Fruit fly (Drosophila melanogaster) whole organism, pupa: ENCODE results near the gene CG32189.

ENCODE experiments used
- CG10348 ChIP-seq: fragments of 200-800 bp; sonication (Bioruptor generic); IDR thresholded peaks from 2 replicates; pipeline ENCODE4 v1.3.6; 2022; ENCODE audit warnings: missing biosample characterization, missing genetic modification characterization
- CG12605 ChIP-seq: fragments of 200-800 bp; sonication (Bioruptor generic); IDR thresholded peaks from 2 replicates; pipeline ENCODE4 v1.3.6; 2022; ENCODE audit warnings: missing biosample characterization, missing genetic modification characterization
- CG13204 ChIP-seq: fragments of 200-800 bp; sonication (Bioruptor generic); optimal IDR thresholded peaks from 2 replicates; lab custom pipeline; 2018; ENCODE audit warnings: missing biosample characterization, mild to moderate bottlenecking, missing genetic modification characterization, moderate library complexity
- CG14655 ChIP-seq: fragments of 200-800 bp; sonication (Bioruptor generic); optimal IDR thresholded peaks from 3 replicates; lab custom pipeline; 2017; ENCODE audit warnings: mild to moderate bottlenecking, missing biosample characterization, missing genetic modification reagents, missing genetic modification characterization
- CG15710 ChIP-seq: fragments of 200-800 bp; sonication (Bioruptor generic); optimal IDR thresholded peaks from 2 replicates; lab custom pipeline; 2018; ENCODE audit warnings: missing biosample characterization, mild to moderate bottlenecking, missing genetic modification characterization, moderate library complexity
- CG17806 ChIP-seq: fragments of 200-800 bp; sonication (Bioruptor generic); optimal IDR thresholded peaks from 2 replicates; lab custom pipeline; 2018; ENCODE audit warnings: missing biosample characterization, mild to moderate bottlenecking, missing genetic modification characterization, moderate library complexity
- CG32121 ChIP-seq: fragments of 200-800 bp; sonication (Bioruptor generic); IDR thresholded peaks from 2 replicates; pipeline ENCODE4 v1.3.6; 2022; ENCODE audit warnings: missing biosample characterization, missing genetic modification characterization
- CG34367 ChIP-seq: fragments of 200-800 bp; sonication (Bioruptor generic); optimal IDR thresholded peaks from 2 replicates; lab custom pipeline; 2018; ENCODE audit warnings: missing biosample characterization, mild to moderate bottlenecking, missing genetic modification characterization
- CG4496 ChIP-seq: fragments of 200-800 bp; sonication (Bioruptor generic); IDR thresholded peaks from 3 replicates; pipeline ENCODE4 v1.3.6; 2022; ENCODE audit warnings: missing biosample characterization, missing genetic modification characterization
- CG8159 ChIP-seq: fragments of 200-800 bp; sonication (Bioruptor generic); optimal IDR thresholded peaks from 3 replicates; lab custom pipeline; 2018; ENCODE audit warnings: missing biosample characterization, mild to moderate bottlenecking, missing genetic modification characterization, moderate library complexity
- CG8301 ChIP-seq: fragments of 200-800 bp; sonication (Bioruptor generic); optimal IDR thresholded peaks from 2 replicates; lab custom pipeline; 2018; ENCODE audit warnings: missing biosample characterization, mild to moderate bottlenecking, missing genetic modification characterization
- CG9948 ChIP-seq: fragments of 200-800 bp; sonication (Bioruptor generic); optimal IDR thresholded peaks from 2 replicates; lab custom pipeline; 2018; ENCODE audit warnings: missing biosample characterization, mild to moderate bottlenecking, missing genetic modification characterization, moderate library complexity
- D1 ChIP-seq: fragments of 200-800 bp; sonication (Bioruptor generic); optimal IDR thresholded peaks from 2 replicates; lab custom pipeline; 2018; ENCODE audit warnings: missing biosample characterization, mild to moderate bottlenecking, missing genetic modification characterization, moderate library complexity
- EcR ChIP-seq: fragments of 200-800 bp; sonication (Bioruptor generic); optimal IDR thresholded peaks from 3 replicates; lab custom pipeline; 2019; ENCODE audit warnings: missing biosample characterization, missing genetic modification characterization, mild to moderate bottlenecking, moderate library complexity, missing genetic modification reagents
- Ets98B ChIP-seq: fragments of 200-800 bp; sonication (Bioruptor generic); IDR thresholded peaks from 2 replicates; pipeline ENCODE4 v1.3.6; 2022; ENCODE audit warnings: missing biosample characterization, missing genetic modification characterization
- Pif1A ChIP-seq: fragments of 200-800 bp; sonication (Bioruptor generic); optimal IDR thresholded peaks from 3 replicates; lab custom pipeline; 2016; ENCODE audit warnings: missing biosample characterization, missing genetic modification characterization
- Pif1B ChIP-seq: fragments of 200-800 bp; sonication (Bioruptor generic); optimal IDR thresholded peaks from 3 replicates; lab custom pipeline; 2016; ENCODE audit warnings: missing biosample characterization, missing genetic modification characterization
- Snoo ChIP-seq: fragments of 200-800 bp; sonication (Bioruptor generic); optimal IDR thresholded peaks from 3 replicates; lab custom pipeline; 2017; ENCODE audit warnings: missing biosample characterization, mild to moderate bottlenecking, missing genetic modification characterization, inconsistent platforms
- fd96Ca ChIP-seq: fragments of 200-800 bp; sonication (Bioruptor generic); IDR thresholded peaks from 3 replicates; pipeline ENCODE4 v1.3.6; 2022; ENCODE audit warnings: missing biosample characterization, missing genetic modification characterization
- gl ChIP-seq: fragments of 200-800 bp; sonication (Bioruptor generic); optimal IDR thresholded peaks from 2 replicates; lab custom pipeline; 2018; ENCODE audit warnings: missing biosample characterization, mild to moderate bottlenecking, missing genetic modification characterization
- rn ChIP-seq: fragments of 200-800 bp; sonication (Bioruptor generic); IDR thresholded peaks from 2 replicates; pipeline ENCODE4 v1.3.6; 2022; ENCODE audit warnings: missing biosample characterization, missing genetic modification characterization

CG32189 gene

DNA sequence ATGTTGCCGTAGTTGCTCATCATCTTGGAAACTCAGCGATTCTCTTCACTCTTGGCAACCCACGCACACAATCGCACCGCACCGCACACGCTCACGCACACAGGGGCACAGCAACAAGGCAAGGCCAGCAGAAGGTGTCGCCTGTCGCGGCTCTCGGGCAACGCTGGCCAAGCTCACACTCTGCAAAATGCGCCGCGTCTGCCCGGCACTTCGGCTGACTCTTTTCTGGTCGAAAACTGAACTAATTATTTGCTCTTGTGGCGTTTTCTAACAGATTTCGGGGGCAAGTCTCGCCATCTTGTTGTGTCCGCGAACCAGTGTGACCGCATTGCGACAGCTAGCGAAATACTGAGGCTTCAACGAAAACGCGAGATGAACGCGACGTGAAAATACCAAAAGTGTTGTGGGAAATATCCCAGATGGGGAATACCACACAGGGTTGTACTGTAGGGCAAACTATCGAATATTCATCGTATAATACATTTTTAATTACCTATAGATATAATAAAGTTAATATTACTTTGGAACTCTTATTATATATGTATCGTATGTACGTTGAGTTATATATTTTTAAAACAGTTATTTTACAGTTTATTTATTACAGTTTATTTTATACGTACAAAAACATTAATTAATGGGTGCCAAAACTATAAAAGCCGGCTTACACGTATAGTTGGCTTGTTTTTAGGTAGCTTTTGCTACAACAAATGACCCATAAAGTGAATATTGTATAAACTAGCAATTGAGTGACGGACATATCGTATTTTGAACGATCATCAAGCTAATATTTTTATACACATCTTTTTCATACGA lies 11.4 kb upstream of the CG32189 start, which contains the start of the genes MED19 and CG7430:
MED19 (minus strand) TSS at position 333 of the 813 bp plus-strand sequence.
CG7430 (plus strand) TSS at position 748 of the 813 bp plus-strand sequence.
- peak; percentile 29; the same call in 1 of the 2 replicates for TF ChIP-seq CG12605 (GFP tag; lab: Robert Waterston, UW)
- peak; percentile 24 for TF ChIP-seq gl (tag; lab: Kevin White, UChicago)
- TF ChIP-seq fd96Ca, result no peak
- peak; percentile 87 for TF ChIP-seq EcR (GFP tag; lab: Kevin White, UChicago)
- no peak for TF ChIP-seq CG34367 (tag; lab: Kevin White, UChicago)
- TF ChIP-seq CG4496, result peak; percentile 54; the same call in 2 of the 3 replicates

DNA sequence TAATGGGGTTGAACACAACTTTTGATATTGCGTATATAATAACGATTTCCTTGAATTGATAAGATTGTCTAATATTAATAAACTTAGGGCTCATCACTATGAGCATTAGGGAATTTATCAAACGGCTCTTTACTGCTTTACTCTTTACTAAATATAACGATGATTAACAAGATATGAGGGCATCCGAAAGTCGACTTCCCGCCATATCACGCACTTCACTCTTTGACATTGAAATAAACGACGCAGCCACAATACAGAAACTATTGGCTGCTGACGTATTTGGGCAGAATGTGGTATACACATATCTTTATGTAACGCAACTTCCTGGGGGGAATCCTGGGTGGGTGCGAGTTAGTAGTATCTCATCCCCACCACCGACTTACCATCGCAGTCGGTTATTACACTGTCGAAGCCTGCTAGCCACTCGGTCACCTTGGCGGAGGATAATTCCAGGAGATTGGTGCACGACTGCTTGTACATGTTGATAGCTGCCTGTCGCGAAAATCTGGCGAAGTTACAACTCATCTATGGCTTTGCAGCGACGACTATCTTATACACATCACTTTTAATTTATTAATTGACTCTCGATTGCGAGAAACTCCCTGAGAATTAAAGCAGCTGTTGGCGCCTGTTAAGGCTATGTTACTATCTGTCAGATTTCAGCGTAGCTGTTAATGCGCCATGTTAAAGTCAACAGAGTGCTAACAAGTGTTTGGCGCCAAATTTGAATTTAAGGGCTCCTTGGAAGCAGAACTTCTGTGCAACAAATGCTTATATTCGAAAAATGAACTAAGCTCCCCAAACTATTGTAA lies 8.1 kb upstream of the CG32189 start, which contains the start of gene CG5567:
CG5567 (minus strand) TSS at position 653 of the 812 bp plus-strand sequence.
- TF ChIP-seq CG13204 (GFP tag; lab: Kevin White, UChicago), result no peak
- TF ChIP-seq CG8159 (tag; lab: Kevin White, UChicago), result no peak
- TF ChIP-seq CG10348, result no peak
- peak; percentile 10 for TF ChIP-seq CG17806 (tag; lab: Kevin White, UChicago)
- no peak for TF ChIP-seq gl (tag; lab: Kevin White, UChicago)
- TF ChIP-seq Pif1B (GFP tag; lab: Kevin White, UChicago), result no peak
- no peak for TF ChIP-seq CG15710 (tag; lab: Kevin White, UChicago)
- no peak for TF ChIP-seq rn (GFP tag; lab: Robert Waterston, UW)
- no peak for TF ChIP-seq D1 (tag; lab: Kevin White, UChicago)
- TF ChIP-seq EcR (GFP tag; lab: Kevin White, UChicago), result peak; percentile 38
- no peak for TF ChIP-seq CG14655 (GFP tag; lab: Kevin White, UChicago)
- TF ChIP-seq fd96Ca, result 0 out of 3 replicates have a peak, but pooled peaks have one; percentile 17
- TF ChIP-seq Ets98B (GFP tag; lab: Robert Waterston, UW), result no peak
- TF ChIP-seq CG34367 (tag; lab: Kevin White, UChicago), result no peak
- TF ChIP-seq CG9948 (tag; lab: Kevin White, UChicago), result no peak
- no peak for TF ChIP-seq Pif1A (GFP tag; lab: Kevin White, UChicago)
- TF ChIP-seq CG4496, result no peak; the same call in 2 of the 3 replicates
- TF ChIP-seq CG32121 (GFP tag; lab: Robert Waterston, UW), result 0 out of 2 replicates have a peak, but pooled peaks have one; percentile 33
- TF ChIP-seq CG8301, result no peak
- TF ChIP-seq Snoo, result peak; percentile 2
- 0 out of 2 replicates have a peak, but pooled peaks have one; percentile 19 for TF ChIP-seq CG12605 (GFP tag; lab: Robert Waterston, UW)
- TF ChIP-seq, all 21 proteins: peak for 6

DNA sequence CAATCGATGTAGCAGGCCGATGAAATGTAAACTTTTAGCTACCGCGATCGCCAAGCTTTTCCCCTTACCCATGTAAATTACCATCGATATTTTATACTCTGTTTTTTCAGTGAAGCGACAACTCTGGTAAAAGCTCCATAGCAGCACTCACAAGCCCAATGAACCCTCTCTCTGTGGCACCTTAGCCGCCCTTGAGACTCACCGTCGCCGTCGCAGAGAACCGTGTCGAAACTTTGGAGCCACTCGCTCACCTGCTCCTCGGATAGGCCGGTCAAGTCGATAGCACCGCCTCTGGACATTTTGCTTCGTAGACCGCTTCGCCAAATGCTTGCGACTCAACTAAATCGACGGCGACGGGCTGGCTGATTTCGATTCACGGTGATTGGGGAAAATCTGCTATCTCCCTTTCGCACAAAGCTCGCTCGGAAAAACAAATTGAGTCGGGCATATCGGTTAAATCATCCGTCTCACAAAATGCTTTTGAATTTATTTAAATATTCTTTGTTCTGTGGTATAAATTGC lies 6.2 kb upstream of the CG32189 start, which contains the start of gene CG5577:
CG5577 (minus strand) TSS at position 343 of the 522 bp plus-strand sequence.
- TF ChIP-seq EcR (GFP tag; lab: Kevin White, UChicago) (peak; percentile 89), CG32121 (GFP tag; lab: Robert Waterston, UW) (0 out of 2 replicates have a peak, but pooled peaks have one; percentile 25), CG4496 (peak; percentile 87), fd96Ca (no peak), gl (tag; lab: Kevin White, UChicago) (no peak)

DNA sequence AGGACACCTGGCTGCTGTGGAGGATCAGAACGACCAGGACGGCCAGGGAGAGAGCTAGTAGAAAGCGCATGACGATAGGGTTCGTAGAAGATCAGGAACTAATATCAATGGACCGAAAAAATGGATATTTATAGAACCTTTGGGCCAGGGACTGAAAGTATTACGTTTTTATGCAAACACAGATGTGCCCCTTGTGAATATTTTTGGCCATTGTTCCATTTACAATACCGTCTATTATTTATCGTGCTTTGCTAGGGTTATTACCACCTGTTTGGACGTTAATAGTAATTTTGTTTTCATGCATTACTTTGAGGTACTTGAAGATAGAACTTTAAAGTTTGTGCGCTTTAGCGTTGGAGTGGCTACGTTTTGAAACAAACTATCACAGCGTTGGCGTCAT lies 1.4 kb downstream of the CG32189 start, which contains the start of gene CG32188:
CG32188 (minus strand) TSS at position 101 of the 400 bp plus-strand sequence.
- TF ChIP-seq CG4496 (no peak), CG8301 (no peak), CG15710 (tag; lab: Kevin White, UChicago) (no peak), Ets98B (GFP tag; lab: Robert Waterston, UW) (no peak), CG17806 (tag; lab: Kevin White, UChicago) (no peak), CG8159 (tag; lab: Kevin White, UChicago) (no peak), CG32121 (GFP tag; lab: Robert Waterston, UW) (no peak), CG9948 (tag; lab: Kevin White, UChicago) (no peak), Pif1A (GFP tag; lab: Kevin White, UChicago) (no peak), D1 (tag; lab: Kevin White, UChicago) (no peak), CG13204 (GFP tag; lab: Kevin White, UChicago) (no peak)

DNA sequence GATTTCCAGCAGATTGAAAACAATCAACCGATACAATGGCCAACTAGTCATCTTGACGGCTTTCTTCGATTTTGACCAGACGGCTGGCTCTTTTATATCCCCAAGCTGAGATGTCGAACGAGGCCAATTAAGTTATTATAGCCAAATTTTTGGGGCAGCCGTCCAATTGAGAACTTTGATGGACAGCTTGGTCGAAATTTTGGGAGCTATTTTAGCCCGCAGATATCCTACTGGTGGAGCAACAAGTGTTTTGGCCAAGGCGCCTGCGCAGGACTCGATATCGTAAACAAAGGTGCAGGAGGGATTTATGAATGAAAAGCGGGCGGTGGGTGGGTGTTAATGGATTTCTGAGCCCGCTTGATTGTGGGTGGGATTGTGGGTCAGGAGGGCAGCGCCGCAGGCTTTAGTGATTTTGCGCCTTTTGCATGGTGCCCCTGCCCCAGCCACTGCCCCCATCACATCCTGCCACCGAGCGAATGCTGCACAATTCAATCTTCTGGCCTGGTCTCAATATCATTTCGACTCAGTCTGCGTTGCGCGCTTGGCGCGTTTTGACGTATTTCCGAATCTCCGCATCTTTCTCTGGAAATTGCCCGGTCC lies 12.1 kb downstream of the CG32189 start, which contains the start of the genes Ir75c and Grd:
Ir75c (minus strand) TSS at position 51 of the 600 bp plus-strand sequence.
Grd (plus strand) TSS at position 550 of the 600 bp plus-strand sequence.
- TF ChIP-seq CG32121 (GFP tag; lab: Robert Waterston, UW) (no peak), CG12605 (GFP tag; lab: Robert Waterston, UW) (peak; percentile 71; the same call in 1 of the 2 replicates)
- TF ChIP-seq, all 21 proteins: peak for 1
